Fruit fly (Drosophila melanogaster): Measurements from ENCODE around the gene rdo.

- no peak for TF ChIP-seq psq (optimal IDR thresholded peaks at IDR 0.05)
- no peak for TF ChIP-seq insv (optimal IDR thresholded peaks at IDR 0.05)
- TF ChIP-seq Sin3A (optimal IDR thresholded peaks at IDR 0.05) = no peak
Measured at dm6 chr2L:17972999-17973398, 39.2 kb upstream of the rdo start.

Measured in Kc167 (cell line).